Worm (Caenorhabditis elegans) whole organism, midembryonic: ENCODE measurements around the gene R12B2.6.

Source experiments
- T22C8.4 ChIP-seq: fragments of 200-800 bp; sonication (Bioruptor generic); IDR thresholded peaks from 2 replicates; pipeline ENCODE4 v1.3.6; 2022; ENCODE audit warnings: missing genetic modification characterization, missing compliant biosample characterization
- cog-1 ChIP-seq: sonication (generic microtip); optimal IDR thresholded peaks from 2 replicates; lab custom pipeline; 2016; ENCODE audit warnings: missing genetic modification characterization, missing compliant biosample characterization
- flt-1 ChIP-seq: fragments of 200-800 bp; sonication (Bioruptor generic); IDR thresholded peaks from 2 replicates; pipeline ENCODE4 v1.3.6; 2022; ENCODE audit warnings: missing genetic modification characterization, missing compliant biosample characterization
- klf-2 ChIP-seq: fragments of 200-800 bp; sonication (Bioruptor generic); conservative IDR thresholded peaks from 2 replicates; pipeline ENCODE4 v1.3.6; 2022; ENCODE audit warnings: missing genetic modification reagents, missing genetic modification characterization, missing compliant biosample characterization
- med-1 ChIP-seq: sonication (generic microtip); optimal IDR thresholded peaks from 2 replicates; lab custom pipeline; 2017; ENCODE audit warnings: missing genetic modification characterization, mild to moderate bottlenecking, missing compliant biosample characterization, antibody characterized with exemption, missing genetic modification reagents; ENCODE audit not compliant: insufficient read depth
- ref-1 ChIP-seq: fragments of 200-800 bp; sonication (Bioruptor generic); conservative IDR thresholded peaks from 2 replicates; pipeline ENCODE4 v1.3.6; 2022; ENCODE audit warnings: missing genetic modification reagents, missing genetic modification characterization, missing compliant biosample characterization
- tab-1 ChIP-seq: fragments of 200-800 bp; sonication (Bioruptor generic); IDR thresholded peaks from 2 replicates; pipeline ENCODE4 v1.3.6; 2022; ENCODE audit warnings: missing genetic modification characterization, missing compliant biosample characterization
- ztf-23 ChIP-seq: fragments of 200-800 bp; sonication (Bioruptor generic); IDR thresholded peaks from 2 replicates; pipeline ENCODE4 v1.3.6; 2022; ENCODE audit warnings: missing genetic modification reagents, missing genetic modification characterization, missing compliant biosample characterization
- ztf-29 ChIP-seq: fragments of 200-800 bp; sonication (Bioruptor generic); IDR thresholded peaks from 2 replicates; pipeline ENCODE4 v1.3.6; 2022; ENCODE audit warnings: missing genetic modification reagents, missing genetic modification characterization, missing compliant biosample characterization

DNA sequence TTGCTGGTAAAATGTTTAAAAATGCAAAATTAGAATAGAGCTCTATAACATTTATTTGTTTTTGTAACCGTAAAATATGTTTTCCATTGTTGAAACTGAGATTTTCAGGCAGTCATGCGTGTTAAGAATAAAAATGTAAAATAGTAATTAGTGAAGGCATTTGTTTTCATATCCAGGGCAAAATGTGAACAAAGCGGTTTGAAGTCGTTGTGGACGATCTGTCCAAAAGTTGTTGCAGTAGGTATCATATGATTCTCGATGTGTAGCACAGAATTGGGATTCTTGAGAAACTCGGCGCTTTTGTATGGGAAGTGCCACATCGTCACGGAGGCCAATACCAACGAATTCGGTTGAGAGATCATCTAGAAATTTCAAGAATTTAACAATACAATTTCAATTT is 48.3 kb upstream of the R12B2.6 start:
- TF ChIP-seq ref-1 (GFP tag; lab: Robert Waterston, UW): no peak
- TF ChIP-seq flt-1 (GFP tag; lab: Robert Waterston, UW): no peak
- TF ChIP-seq med-1 (GFP tag; lab: Kevin White, UChicago): no peak
- no peak for TF ChIP-seq ztf-29 (GFP tag; lab: Robert Waterston, UW)
- no peak for TF ChIP-seq T22C8.4 (GFP tag; lab: Robert Waterston, UW)
- TF ChIP-seq cog-1: no peak
- no peak for TF ChIP-seq ztf-23 (GFP tag; lab: Robert Waterston, UW)
- TF ChIP-seq tab-1 (GFP tag; lab: Robert Waterston, UW): no peak
- TF ChIP-seq klf-2 (GFP tag; lab: Robert Waterston, UW): no peak
